Fruit fly (Drosophila melanogaster) whole organism, embryonic: ENCODE measurements around the gene CG9776.

Experiments
- Adf1 ChIP-seq: fragments of 200-800 bp; sonication (Bioruptor generic); IDR thresholded peaks from 2 replicates; pipeline ENCODE4 v1.3.6; 2022; ENCODE audit warnings: missing biosample characterization, missing genetic modification characterization
- Asciz ChIP-seq: fragments of 200-800 bp; sonication (Bioruptor generic); optimal IDR thresholded peaks from 2 replicates; lab custom pipeline; 2017; ENCODE audit warnings: missing biosample characterization, mild to moderate bottlenecking, missing genetic modification characterization, missing genetic modification reagents
- Atf3 ChIP-seq: fragments of 200-800 bp; sonication (Bioruptor generic); optimal IDR thresholded peaks from 3 replicates; lab custom pipeline; 2016; ENCODE audit warnings: missing biosample characterization, missing genetic modification characterization
- CG10462 ChIP-seq: fragments of 200-800 bp; sonication (Bioruptor generic); optimal IDR thresholded peaks from 2 replicates; lab custom pipeline; 2016; ENCODE audit warnings: missing biosample characterization, missing genetic modification characterization
- CG13123 ChIP-seq: fragments of 200-800 bp; sonication (Bioruptor generic); optimal IDR thresholded peaks from 2 replicates; lab custom pipeline; 2016; ENCODE audit warnings: missing biosample characterization, missing genetic modification characterization
- CG15073 ChIP-seq: fragments of 200-800 bp; sonication (Bioruptor generic); optimal IDR thresholded peaks from 2 replicates; lab custom pipeline; 2016; ENCODE audit warnings: missing biosample characterization, missing genetic modification characterization
- CG15479 ChIP-seq: fragments of 200-800 bp; sonication (Bioruptor generic); optimal IDR thresholded peaks from 3 replicates; lab custom pipeline; 2019; ENCODE audit warnings: missing biosample characterization, mild to moderate bottlenecking, missing genetic modification characterization, moderate library complexity
- CG17568 ChIP-seq: fragments of 200-800 bp; sonication (Bioruptor generic); optimal IDR thresholded peaks from 2 replicates; lab custom pipeline; 2018; ENCODE audit warnings: missing biosample characterization, mild to moderate bottlenecking, missing genetic modification characterization, moderate library complexity
- CG2889 ChIP-seq: fragments of 200-800 bp; sonication (Bioruptor generic); IDR thresholded peaks from 3 replicates; pipeline ENCODE4 v1.3.6; 2022; ENCODE audit warnings: missing biosample characterization, missing genetic modification characterization
- CG30431 ChIP-seq: fragments of 200-800 bp; sonication (Bioruptor generic); optimal IDR thresholded peaks from 2 replicates; lab custom pipeline; 2017; ENCODE audit warnings: missing biosample characterization, missing genetic modification characterization
- CG31441 ChIP-seq: fragments of 200-800 bp; sonication (Bioruptor generic); IDR thresholded peaks from 2 replicates; pipeline ENCODE4 v1.3.6; 2022; ENCODE audit warnings: missing biosample characterization, missing genetic modification characterization
- CG3281 ChIP-seq: fragments of 200-800 bp; sonication (Bioruptor generic); optimal IDR thresholded peaks from 3 replicates; lab custom pipeline; 2017; ENCODE audit warnings: missing biosample characterization, mild to moderate bottlenecking, missing genetic modification characterization
- CG4424 ChIP-seq: fragments of 200-800 bp; sonication (Bioruptor generic); optimal IDR thresholded peaks from 3 replicates; lab custom pipeline; 2016; ENCODE audit warnings: missing biosample characterization, missing genetic modification characterization
- CG6791 ChIP-seq: fragments of 200-800 bp; sonication (Bioruptor generic); IDR thresholded peaks from 3 replicates; pipeline ENCODE4 v1.3.6; 2022; ENCODE audit warnings: missing biosample characterization, missing genetic modification characterization; ENCODE audit not compliant: partially characterized antibody
- CG7745 ChIP-seq: fragments of 200-800 bp; sonication (Bioruptor generic); optimal IDR thresholded peaks from 2 replicates; lab custom pipeline; 2018; ENCODE audit warnings: missing biosample characterization, mild to moderate bottlenecking, missing genetic modification characterization, moderate library complexity
- CG8478 ChIP-seq: fragments of >200 bp; optimal IDR thresholded peaks from 2 replicates; lab custom pipeline; 2018
- Camta ChIP-seq: fragments of 200-800 bp; sonication (Bioruptor generic); optimal IDR thresholded peaks from 2 replicates; lab custom pipeline; 2016; ENCODE audit warnings: missing biosample characterization, missing genetic modification characterization
- Doc3 ChIP-seq: fragments of 200-800 bp; sonication (Bioruptor generic); IDR thresholded peaks from 3 replicates; pipeline ENCODE4 v1.3.6; 2022; ENCODE audit warnings: missing biosample characterization, missing genetic modification characterization; ENCODE audit not compliant: partially characterized antibody
- Fer1 ChIP-seq: fragments of 200-800 bp; sonication (Bioruptor generic); optimal IDR thresholded peaks from 2 replicates; lab custom pipeline; 2017; ENCODE audit warnings: missing biosample characterization, mild to moderate bottlenecking, missing genetic modification characterization
- H15 ChIP-seq: fragments of 200-800 bp; sonication (Bioruptor generic); IDR thresholded peaks from 3 replicates; pipeline ENCODE4 v1.3.6; 2022; ENCODE audit warnings: missing biosample characterization, missing genetic modification characterization
- NC2α ChIP-seq: fragments of 200-800 bp; sonication (Bioruptor generic); optimal IDR thresholded peaks from 2 replicates; lab custom pipeline; 2016; ENCODE audit warnings: missing biosample characterization, missing genetic modification characterization
- Nf-YA ChIP-seq: fragments of 200-800 bp; sonication (Bioruptor generic); IDR thresholded peaks from 2 replicates; pipeline ENCODE4 v1.3.6; 2022; ENCODE audit warnings: missing biosample characterization, missing genetic modification characterization
- Oaz ChIP-seq: fragments of 200-800 bp; sonication (Bioruptor generic); IDR thresholded peaks from 2 replicates; pipeline ENCODE4 v1.3.6; 2022; ENCODE audit warnings: missing biosample characterization, missing genetic modification characterization
- Opbp ChIP-seq: fragments of 200-800 bp; sonication (Bioruptor generic); IDR thresholded peaks from 3 replicates; pipeline ENCODE4 v1.3.6; 2022; ENCODE audit warnings: missing biosample characterization, missing genetic modification characterization; ENCODE audit not compliant: partially characterized antibody
- Xrp1 ChIP-seq: fragments of 200-800 bp; sonication (Bioruptor generic); IDR thresholded peaks from 2 replicates; pipeline ENCODE4 v1.3.6; 2022; ENCODE audit warnings: missing biosample characterization, missing genetic modification characterization
- YL-1 ChIP-seq: fragments of 200-800 bp; sonication (Bioruptor generic); optimal IDR thresholded peaks from 3 replicates; lab custom pipeline; 2017; ENCODE audit warnings: missing biosample characterization, mild to moderate bottlenecking, missing genetic modification characterization
- ab ChIP-seq: fragments of 200-800 bp; sonication (Bioruptor generic); optimal IDR thresholded peaks from 2 replicates; lab custom pipeline; 2016; ENCODE audit warnings: missing biosample characterization, missing genetic modification characterization
- abd-A ChIP-seq: fragments of 200-800 bp; sonication (Bioruptor generic); optimal IDR thresholded peaks from 3 replicates; lab custom pipeline; 2019; ENCODE audit warnings: missing biosample characterization, mild to moderate bottlenecking, missing genetic modification characterization, moderate library complexity
- amos ChIP-seq: fragments of 200-800 bp; sonication (Bioruptor generic); IDR thresholded peaks from 2 replicates; pipeline ENCODE4 v1.3.6; 2022; ENCODE audit warnings: missing biosample characterization, missing genetic modification characterization; ENCODE audit not compliant: partially characterized antibody
- btn ChIP-seq: fragments of 200-800 bp; sonication (Bioruptor generic); optimal IDR thresholded peaks from 2 replicates; lab custom pipeline; 2016; ENCODE audit warnings: missing biosample characterization, missing genetic modification characterization
- chinmo ChIP-seq: fragments of 200-800 bp; sonication (Bioruptor generic); IDR thresholded peaks from 4 replicates; pipeline ENCODE4 v1.3.6; 2022; ENCODE audit warnings: missing biosample characterization, missing genetic modification characterization; ENCODE audit not compliant: partially characterized antibody
- ci ChIP-seq: fragments of 200-800 bp; sonication (Bioruptor generic); IDR thresholded peaks from 3 replicates; pipeline ENCODE4 v1.3.6; 2022; ENCODE audit warnings: missing biosample characterization, missing genetic modification characterization
- crc ChIP-seq: fragments of 200-800 bp; sonication (Bioruptor generic); optimal IDR thresholded peaks from 2 replicates; lab custom pipeline; 2016; ENCODE audit warnings: missing biosample characterization, missing genetic modification characterization
- gem ChIP-seq: fragments of 200-800 bp; sonication (Bioruptor generic); optimal IDR thresholded peaks from 2 replicates; lab custom pipeline; 2019; ENCODE audit warnings: missing biosample characterization, mild to moderate bottlenecking, missing genetic modification characterization, moderate library complexity
- gfzf ChIP-seq: fragments of 200-800 bp; sonication (Bioruptor generic); optimal IDR thresholded peaks from 2 replicates; lab custom pipeline; 2016; ENCODE audit warnings: missing biosample characterization, mild to moderate bottlenecking, missing genetic modification characterization, moderate library complexity
- gro ChIP-seq: fragments of 200-800 bp; sonication (Bioruptor generic); optimal IDR thresholded peaks from 2 replicates; lab custom pipeline; 2016; ENCODE audit warnings: missing biosample characterization, missing genetic modification characterization
- hbn ChIP-seq: fragments of 200-800 bp; sonication (Bioruptor generic); IDR thresholded peaks from 2 replicates; pipeline ENCODE4 v1.3.6; 2022; ENCODE audit warnings: missing biosample characterization, missing genetic modification characterization; ENCODE audit not compliant: partially characterized antibody
- jigr1 ChIP-seq: fragments of 200-800 bp; sonication (Bioruptor generic); IDR thresholded peaks from 3 replicates; pipeline ENCODE4 v1.3.6; 2022; ENCODE audit warnings: missing biosample characterization, missing genetic modification characterization
- kay ChIP-seq: fragments of 200-800 bp; sonication (Bioruptor generic); optimal IDR thresholded peaks from 2 replicates; lab custom pipeline; 2016; ENCODE audit warnings: missing biosample characterization, missing genetic modification characterization
- lbe ChIP-seq: fragments of 200-800 bp; sonication (Bioruptor generic); optimal IDR thresholded peaks from 2 replicates; lab custom pipeline; 2016; ENCODE audit warnings: missing biosample characterization, mild to moderate bottlenecking, missing genetic modification characterization
- onecut ChIP-seq: fragments of 200-800 bp; sonication (Bioruptor generic); IDR thresholded peaks from 2 replicates; pipeline ENCODE4 v1.3.6; 2022; ENCODE audit warnings: missing biosample characterization, missing genetic modification characterization
- pfk ChIP-seq: fragments of 200-800 bp; sonication (Bioruptor generic); optimal IDR thresholded peaks from 2 replicates; lab custom pipeline; 2018; ENCODE audit warnings: missing biosample characterization, mild to moderate bottlenecking, missing genetic modification characterization, moderate library complexity
- pnt ChIP-seq: fragments of 200-800 bp; sonication (Bioruptor generic); optimal IDR thresholded peaks from 3 replicates; lab custom pipeline; 2016; ENCODE audit warnings: missing biosample characterization, missing genetic modification characterization
- prd ChIP-seq, 3 experiments: fragments of >200 bp in 2 of 3; fragments of 200-800 bp in 1 of 3; sonication (Bioruptor generic) in 1 of 3; optimal IDR thresholded peaks in 2 of 3; IDR thresholded peaks in 1 of 3; 2 replicates in 2 of 3; 3 replicates in 1 of 3; pipeline versions ENCODE4 v1.3.6 to Lab custom; 2017 to 2022; ENCODE audit warnings: missing biosample characterization in 1 of 3, missing genetic modification characterization in 1 of 3
- rib ChIP-seq: fragments of 200-800 bp; sonication (Bioruptor generic); IDR thresholded peaks from 2 replicates; pipeline ENCODE4 v1.3.6; 2022; ENCODE audit warnings: missing biosample characterization, missing genetic modification characterization
- sd ChIP-seq: fragments of 200-800 bp; sonication (Bioruptor generic); optimal IDR thresholded peaks from 3 replicates; lab custom pipeline; 2018; ENCODE audit warnings: missing biosample characterization, mild to moderate bottlenecking, missing genetic modification characterization, moderate library complexity
- sens ChIP-seq: fragments of 200-800 bp; sonication (Bioruptor generic); peaks from one replicate; lab custom pipeline; 2016; ENCODE audit warnings: missing biosample characterization, missing genetic modification characterization
- sisA ChIP-seq: fragments of 200-800 bp; sonication (Bioruptor generic); IDR thresholded peaks from 2 replicates; pipeline ENCODE4 v1.3.6; 2022; ENCODE audit warnings: missing biosample characterization, missing genetic modification characterization
- stwl ChIP-seq: fragments of 200-800 bp; sonication (Bioruptor generic); optimal IDR thresholded peaks from 3 replicates; lab custom pipeline; 2018; ENCODE audit warnings: missing biosample characterization, mild to moderate bottlenecking, missing genetic modification characterization, moderate library complexity
- trem ChIP-seq: fragments of 200-800 bp; optimal IDR thresholded peaks from 3 replicates; lab custom pipeline; 2019; ENCODE audit warnings: missing biosample characterization, mild to moderate bottlenecking, missing genetic modification characterization, moderate library complexity

Gene CG9776

dm6 chr3R:4319507-4320138 is 14.2 kb downstream of the CG9776 start, which contains the start of gene CG9795 (continued):
- TF ChIP-seq Nf-YA (GFP tag; lab: Robert Waterston, UW) = no peak
- peak; percentile 20 for TF ChIP-seq crc (GFP tag; lab: Kevin White, UChicago)
- TF ChIP-seq ci = no peak; the same call in 2 of the 3 replicates
- TF ChIP-seq CG30431 (GFP tag; lab: Kevin White, UChicago) = no peak
- TF ChIP-seq gfzf = peak; percentile 5
- peak; percentile 4 for TF ChIP-seq CG4424 (GFP tag; lab: Kevin White, UChicago)
- TF ChIP-seq stwl (tag; lab: Kevin White, UChicago) = peak; percentile 93
- peak; percentile 6 for TF ChIP-seq btn (GFP tag; lab: Kevin White, UChicago)
- no peak for TF ChIP-seq Oaz (GFP tag; lab: Robert Waterston, UW)
- TF ChIP-seq lbe (GFP tag; lab: Kevin White, UChicago) = no peak
- TF ChIP-seq prd (optimal IDR thresholded peaks at IDR 0.05; lab: Kevin White, UChicago) = no peak
- 0 out of 3 replicates have a peak, but pooled peaks have one; percentile 29 for TF ChIP-seq prd (GFP tag; IDR thresholded peaks at IDR 0.05; lab: Robert Waterston, UW)
- TF ChIP-seq Doc3 (GFP tag; lab: Robert Waterston, UW) = peak; percentile 75
- TF ChIP-seq abd-A (tag; lab: Kevin White, UChicago) = no peak
- TF ChIP-seq hbn = peak; percentile 79
- TF ChIP-seq rib = no peak
- TF ChIP-seq ab (GFP tag; lab: Kevin White, UChicago) = no peak
- TF ChIP-seq Adf1 = no peak
- no peak for TF ChIP-seq sisA (GFP tag; lab: Robert Waterston, UW)
- peak; percentile 19; the same call in 1 of the 2 replicates for TF ChIP-seq Xrp1
- no peak for TF ChIP-seq CG17568
- no peak for TF ChIP-seq CG15073 (GFP tag; lab: Kevin White, UChicago)
- peak; percentile 94; the same call in 3 of the 4 replicates for TF ChIP-seq chinmo (GFP tag; lab: Robert Waterston, UW)
- peak; percentile 19 for TF ChIP-seq CG3281
- no peak for TF ChIP-seq jigr1 (GFP tag; lab: Robert Waterston, UW)
- TF ChIP-seq onecut (GFP tag; lab: Robert Waterston, UW) = no peak
- TF ChIP-seq H15 (GFP tag; lab: Robert Waterston, UW) = no peak
- TF ChIP-seq Fer1 (GFP tag; lab: Kevin White, UChicago) = peak; percentile 64
- TF ChIP-seq YL-1 = peak; percentile 69
- no peak for TF ChIP-seq Asciz (GFP tag; lab: Kevin White, UChicago)
- TF ChIP-seq CG31441 (GFP tag; lab: Robert Waterston, UW) = no peak
- TF ChIP-seq amos (GFP tag; lab: Robert Waterston, UW) = peak; percentile 90
- TF ChIP-seq CG6791 = peak; percentile 97
- no peak for TF ChIP-seq pnt
- TF ChIP-seq Camta (GFP tag; lab: Kevin White, UChicago) = no peak
- peak; percentile 57 for TF ChIP-seq gro (GFP tag; lab: Kevin White, UChicago)
- no peak for TF ChIP-seq NC2α
- peak; percentile 92 for TF ChIP-seq Opbp (GFP tag; lab: Robert Waterston, UW)
- no peak for TF ChIP-seq CG10462
- TF ChIP-seq sens (GFP tag; lab: Kevin White, UChicago) = no peak
- TF ChIP-seq trem = peak; percentile 56
- no peak for TF ChIP-seq CG13123 (GFP tag; lab: Kevin White, UChicago)
- TF ChIP-seq CG7745 = peak; percentile 54
- TF ChIP-seq CG8478 (lab: Kevin White, UChicago) = no peak
- TF ChIP-seq CG2889 (GFP tag; lab: Robert Waterston, UW) = no peak
- TF ChIP-seq pfk = no peak
- no peak for TF ChIP-seq sd
- TF ChIP-seq kay (GFP tag; lab: Kevin White, UChicago) = no peak
- TF ChIP-seq Atf3 (GFP tag; lab: Kevin White, UChicago) = no peak
- TF ChIP-seq gem (tag; lab: Kevin White, UChicago) = no peak
- TF ChIP-seq CG15479 (GFP tag; lab: Kevin White, UChicago) = no peak
